Fruit fly (Drosophila melanogaster): ENCODE data around the gene Ctps.

Gene Ctps

dm6 chr3L:15098659-15099512 lies 1.2 kb downstream of the Ctps start (continued):
- no peak for TF ChIP-seq HLH4C (GFP tag; IDR thresholded peaks at IDR 0.05; ENCODE audit: partially characterized antibody)
- peak; percentile 83 for TF ChIP-seq org-1 (GFP tag; optimal IDR thresholded peaks at IDR 0.05)
- peak; percentile 82 for TF ChIP-seq dysf (GFP tag; IDR thresholded peaks at IDR 0.05)
- peak; percentile 32 for TF ChIP-seq Antp (GFP tag; optimal IDR thresholded peaks at IDR 0.05)
- TF ChIP-seq B-H1 (GFP tag; IDR thresholded peaks at IDR 0.05), result peak; percentile 71; the same call in 1 of the 3 replicates
- peak; percentile 74 for TF ChIP-seq CG10209 (GFP tag; optimal IDR thresholded peaks at IDR 0.05)
- peak; percentile 84 for TF ChIP-seq caup (GFP tag; optimal IDR thresholded peaks at IDR 0.05; ENCODE audit: severe bottlenecking)
- no peak for TF ChIP-seq D (optimal IDR thresholded peaks at IDR 0.05)
- peak; percentile 93 for TF ChIP-seq D (GFP tag; optimal IDR thresholded peaks at IDR 0.05)
- peak; percentile 72 for TF ChIP-seq lbe (GFP tag; optimal IDR thresholded peaks at IDR 0.05)
- peak; percentile 87 for TF ChIP-seq CG13894 (tag; optimal IDR thresholded peaks at IDR 0.05)
- TF ChIP-seq Dp (GFP tag; optimal IDR thresholded peaks at IDR 0.05), result no peak
- TF ChIP-seq ara (GFP tag; IDR thresholded peaks at IDR 0.05), result peak; percentile 69
- TF ChIP-seq Neu2 (GFP tag; optimal IDR thresholded peaks at IDR 0.05; ENCODE audit: borderline replicate concordance), result no peak
- TF ChIP-seq CG4854 (GFP tag; optimal IDR thresholded peaks at IDR 0.05), result no peak
- TF ChIP-seq E2f2 (GFP tag; IDR thresholded peaks at IDR 0.05), result peak; percentile 51; the same call in 1 of the 2 replicates
- peak; percentile 98 for TF ChIP-seq CG31441 (GFP tag; IDR thresholded peaks at IDR 0.05)
- peak; percentile 91 for TF ChIP-seq kni (GFP tag; optimal IDR thresholded peaks at IDR 0.05)
- peak; percentile 77 for TF ChIP-seq Fer2 (tag; optimal IDR thresholded peaks at IDR 0.05)
- no peak for TF ChIP-seq otp (GFP tag; IDR thresholded peaks at IDR 0.05)
- TF ChIP-seq Camta (GFP tag; optimal IDR thresholded peaks at IDR 0.05), result no peak
- TF ChIP-seq btn (GFP tag; optimal IDR thresholded peaks at IDR 0.05), result no peak
- no peak for TF ChIP-seq dimm (GFP tag; IDR thresholded peaks at IDR 0.05)
- TF ChIP-seq CG4820 (GFP tag; optimal IDR thresholded peaks at IDR 0.05), result peak; percentile 87
- TF ChIP-seq Eip74EF (GFP tag; optimal IDR thresholded peaks at IDR 0.05), result peak in 1 of 2 experiments; percentile 90
- no peak for TF ChIP-seq emc (GFP tag; optimal IDR thresholded peaks at IDR 0.05)
- peak; percentile 89 for TF ChIP-seq Fer1 (GFP tag; optimal IDR thresholded peaks at IDR 0.05)
- TF ChIP-seq cas (GFP tag; IDR thresholded peaks at IDR 0.05), result peak; percentile 43; the same call in 1 of the 2 replicates
- TF ChIP-seq Six4 (GFP tag; optimal IDR thresholded peaks at IDR 0.05), result peak; percentile 87
- peak; percentile 92 for TF ChIP-seq Ptx1 (GFP tag; IDR thresholded peaks at IDR 0.05)
- peak; percentile 45 for TF ChIP-seq CG31365 (tag; optimal IDR thresholded peaks at IDR 0.05)
- TF ChIP-seq twi (tag; optimal IDR thresholded peaks at IDR 0.05), result peak; percentile 45
- peak; percentile 86 for TF ChIP-seq MTF-1 (GFP tag; optimal IDR thresholded peaks at IDR 0.05; ENCODE audit: borderline replicate concordance)
- peak; percentile 88 for TF ChIP-seq salm (tag; optimal IDR thresholded peaks at IDR 0.05)
- TF ChIP-seq CG2875 (GFP tag; optimal IDR thresholded peaks at IDR 0.05), result peak; percentile 87
- TF ChIP-seq CG9817 (tag; optimal IDR thresholded peaks at IDR 0.05), result peak; percentile 72
- TF ChIP-seq Aef1 (GFP tag; IDR thresholded peaks at IDR 0.05), result no peak; the same call in 1 of the 3 replicates
- no peak for TF ChIP-seq HmgD (GFP tag; optimal IDR thresholded peaks at IDR 0.05)
- TF ChIP-seq CG1792 (GFP tag; optimal IDR thresholded peaks at IDR 0.05), result peak; percentile 19
- TF ChIP-seq ssp (GFP tag; IDR thresholded peaks at IDR 0.05), result peak; percentile 60
- TF ChIP-seq CG34376 (GFP tag; optimal IDR thresholded peaks at IDR 0.05), result peak; percentile 69
- peak; percentile 70 for TF ChIP-seq CG10959 (GFP tag; IDR thresholded peaks at IDR 0.05)
- TF ChIP-seq row (GFP tag; IDR thresholded peaks at IDR 0.05), result peak; percentile 74
- no peak for TF ChIP-seq zfh2 (GFP tag; optimal IDR thresholded peaks at IDR 0.05)
- TF ChIP-seq CG14667 (GFP tag; IDR thresholded peaks at IDR 0.05), result peak; percentile 76; the same call in 1 of the 2 replicates
- no peak for TF ChIP-seq dm (GFP tag; optimal IDR thresholded peaks at IDR 0.05)
- TF ChIP-seq Sox100B (GFP tag; optimal IDR thresholded peaks at IDR 0.05), result peak; percentile 95
- TF ChIP-seq CG33557 (GFP tag; optimal IDR thresholded peaks at IDR 0.05), result peak; percentile 79
- peak; percentile 86 for TF ChIP-seq grau (tag; optimal IDR thresholded peaks at IDR 0.05)

Measured in whole organism, embryonic.